Worm (Caenorhabditis elegans) whole organism, L1 larva: ENCODE results near the gene Y38C1BA.4.

Experiments
- C04F5.9 ChIP-seq: sonication (generic microtip); optimal IDR thresholded peaks from 2 replicates; lab custom pipeline; 2016; ENCODE audit warnings: missing genetic modification characterization, missing compliant biosample characterization
- C16A3.4 ChIP-seq: fragments of 150-350 bp; optimal IDR thresholded peaks from 2 replicates; lab custom pipeline; 2014; ENCODE audit warnings: missing biosample characterization, missing genetic modification characterization
- Y116A8C.19 ChIP-seq: sonication (generic microtip); optimal IDR thresholded peaks from 2 replicates; lab custom pipeline; 2016; ENCODE audit warnings: missing compliant biosample characterization, missing genetic modification characterization, borderline replicate concordance
- aly-2 ChIP-seq: fragments of 150-350 bp; optimal IDR thresholded peaks from 2 replicates; lab custom pipeline; 2014; ENCODE audit warnings: missing biosample characterization, missing genetic modification characterization
- ama-1 ChIP-seq: fragments of 150-350 bp; optimal IDR thresholded peaks from 2 replicates; lab custom pipeline; 2014
- ceh-88 ChIP-seq: fragments of 200-800 bp; sonication (Bioruptor generic); IDR thresholded peaks from 2 replicates; pipeline ENCODE4 v1.3.6; 2022; ENCODE audit warnings: missing genetic modification characterization, missing compliant biosample characterization
- ces-1 ChIP-seq: fragments of 150-350 bp; optimal IDR thresholded peaks from 2 replicates; lab custom pipeline; 2014; ENCODE audit warnings: missing biosample characterization, missing genetic modification reagents, missing genetic modification characterization
- dpl-1 ChIP-seq, 3 experiments: fragments of 150-350 bp in 2 of 3; sonication (generic microtip) in 1 of 3; optimal IDR thresholded peaks; 2 replicates each; lab custom pipeline; 2014 to 2017; ENCODE audit warnings: missing biosample characterization in 3 of 3, missing genetic modification characterization in 3 of 3, missing genetic modification reagents in 3 of 3
- efl-1 ChIP-seq, 4 experiments: fragments of 150-350 bp; optimal IDR thresholded peaks in 3 of 4; peaks in 1 of 4; 1 replicate in 1 of 4; 2 replicates in 3 of 4; lab custom pipeline; 2014; ENCODE audit warnings: missing biosample characterization in 2 of 4, missing genetic modification characterization in 2 of 4, missing genetic modification reagents in 2 of 4
- egl-13 ChIP-seq: sonication (generic microtip); optimal IDR thresholded peaks from 2 replicates; lab custom pipeline; 2016; ENCODE audit warnings: missing genotype, missing genetic modification reagents, missing genetic modification characterization, missing compliant biosample characterization
- elt-3 ChIP-seq, 6 experiments: fragments of 150-350 bp in 1 of 6; sonication (generic microtip); optimal IDR thresholded peaks; 2 replicates each; lab custom pipeline; 2017 to 2018; ENCODE audit warnings: missing biosample characterization in 6 of 6, missing genetic modification characterization in 6 of 6, inconsistent platforms in 1 of 6
- fkh-4 ChIP-seq: sonication (generic microtip); optimal IDR thresholded peaks from 2 replicates; lab custom pipeline; 2016; ENCODE audit warnings: missing compliant biosample characterization, missing genetic modification characterization, borderline replicate concordance
- grh-1 ChIP-seq: fragments of 200-800 bp; sonication (Bioruptor generic); IDR thresholded peaks from 2 replicates; pipeline ENCODE4 v1.3.6; 2022; ENCODE audit warnings: missing genetic modification reagents, missing genetic modification characterization, missing compliant biosample characterization
- hpl-2 ChIP-seq: fragments of 150-350 bp; optimal IDR thresholded peaks from 2 replicates; lab custom pipeline; 2014; ENCODE audit warnings: missing biosample characterization, missing genetic modification reagents, missing genetic modification characterization
- irx-1 ChIP-seq: sonication (generic microtip); optimal IDR thresholded peaks from 2 replicates; lab custom pipeline; 2016; ENCODE audit warnings: missing genetic modification characterization, missing compliant biosample characterization
- lin-13 ChIP-seq: fragments of 150-350 bp; optimal IDR thresholded peaks from 2 replicates; lab custom pipeline; 2014; ENCODE audit warnings: missing biosample characterization, missing genetic modification reagents, missing genetic modification characterization
- lin-14 ChIP-seq: fragments of 200-800 bp; sonication (Bioruptor generic); optimal IDR thresholded peaks from 2 replicates; lab custom pipeline; 2018; ENCODE audit warnings: mild to moderate bottlenecking, missing genetic modification characterization, moderate library complexity, missing compliant biosample characterization
- lin-35 ChIP-seq, 2 experiments: fragments of 150-350 bp; optimal IDR thresholded peaks; 2 replicates each; lab custom pipeline; 2014; ENCODE audit warnings: missing biosample characterization in 2 of 2, missing genetic modification characterization in 2 of 2, missing genetic modification reagents in 2 of 2
- lsy-2 ChIP-seq, 2 experiments: fragments of 150-350 bp; optimal IDR thresholded peaks; 2 replicates each; lab custom pipeline; 2014; ENCODE audit warnings: missing biosample characterization in 2 of 2, missing genetic modification characterization in 2 of 2
- mab-9 ChIP-seq: fragments of 200-800 bp; sonication (Bioruptor generic); IDR thresholded peaks from 2 replicates; pipeline ENCODE4 v1.3.6; 2022; ENCODE audit warnings: missing genetic modification reagents, missing genetic modification characterization, missing compliant biosample characterization
- mdl-1 ChIP-seq, 2 experiments: fragments of 150-350 bp; optimal IDR thresholded peaks; 2 replicates each; lab custom pipeline; 2014 to 2017; ENCODE audit warnings: missing biosample characterization in 2 of 2, missing genetic modification characterization in 2 of 2, inconsistent platforms in 1 of 2
- mef-2 ChIP-seq: fragments of 150-350 bp; optimal IDR thresholded peaks from 2 replicates; lab custom pipeline; 2014; ENCODE audit warnings: missing biosample characterization, missing genetic modification characterization
- nhr-11 ChIP-seq: fragments of 150-350 bp; optimal IDR thresholded peaks from 2 replicates; lab custom pipeline; 2014; ENCODE audit warnings: missing biosample characterization, missing genetic modification characterization
- nhr-19 ChIP-seq: fragments of 200-800 bp; sonication (Bioruptor generic); conservative IDR thresholded peaks from 2 replicates; pipeline ENCODE4 v1.3.6; 2022; ENCODE audit warnings: missing genetic modification characterization, missing compliant biosample characterization
- nhr-237 ChIP-seq: fragments of 150-350 bp; optimal IDR thresholded peaks from 2 replicates; lab custom pipeline; 2014; ENCODE audit warnings: missing biosample characterization, missing genetic modification characterization
- nhr-28 ChIP-seq: fragments of 150-350 bp; optimal IDR thresholded peaks from 2 replicates; lab custom pipeline; 2014; ENCODE audit warnings: missing biosample characterization, missing genetic modification characterization
- nhr-47 ChIP-seq: sonication (generic microtip); optimal IDR thresholded peaks from 2 replicates; lab custom pipeline; 2016; ENCODE audit warnings: mild to moderate bottlenecking, missing genetic modification characterization, moderate library complexity, missing compliant biosample characterization
- nhr-71 ChIP-seq: sonication (generic microtip); optimal IDR thresholded peaks from 2 replicates; lab custom pipeline; 2016; ENCODE audit warnings: mild to moderate bottlenecking, missing genetic modification characterization, moderate library complexity, missing compliant biosample characterization
- nhr-76 ChIP-seq: sonication (generic microtip); optimal IDR thresholded peaks from 2 replicates; lab custom pipeline; 2017; ENCODE audit warnings: missing biosample characterization, missing genetic modification characterization
- nhr-84 ChIP-seq: sonication (generic microtip); optimal IDR thresholded peaks from 2 replicates; lab custom pipeline; 2017; ENCODE audit warnings: missing biosample characterization, missing genetic modification characterization
- nhr-85 ChIP-seq: sonication (generic microtip); peaks from one replicate; lab custom pipeline; 2016; ENCODE audit warnings: missing genetic modification characterization, inconsistent platforms, missing compliant biosample characterization
- nhr-90 ChIP-seq: sonication (generic microtip); optimal IDR thresholded peaks from 2 replicates; lab custom pipeline; 2016; ENCODE audit warnings: mild to moderate bottlenecking, missing genetic modification characterization, missing compliant biosample characterization; ENCODE audit not compliant: poor library complexity
- pag-3 ChIP-seq: sonication (generic microtip); optimal IDR thresholded peaks from 2 replicates; lab custom pipeline; 2017; ENCODE audit warnings: missing genetic modification characterization, mild to moderate bottlenecking, missing compliant biosample characterization, antibody characterized with exemption, borderline replicate concordance; ENCODE audit not compliant: insufficient read depth
- pqm-1 ChIP-seq: sonication (generic microtip); optimal IDR thresholded peaks from 3 replicates; lab custom pipeline; 2017; ENCODE audit warnings: missing biosample characterization, missing genetic modification characterization
- skn-1 ChIP-seq: fragments of 150-350 bp; optimal IDR thresholded peaks from 2 replicates; lab custom pipeline; 2014; ENCODE audit warnings: missing biosample characterization, missing genetic modification characterization
- snpc-4 ChIP-seq: fragments of 150-350 bp; optimal IDR thresholded peaks from 2 replicates; lab custom pipeline; 2014; ENCODE audit warnings: missing biosample characterization, missing genetic modification characterization
- snu-23 ChIP-seq: sonication (generic microtip); optimal IDR thresholded peaks from 2 replicates; lab custom pipeline; 2016; ENCODE audit warnings: missing genetic modification characterization, missing compliant biosample characterization
- sptf-1 ChIP-seq: fragments of 150-350 bp; optimal IDR thresholded peaks from 2 replicates; lab custom pipeline; 2014; ENCODE audit warnings: missing biosample characterization, missing genetic modification characterization
- sup-37 ChIP-seq: fragments of 200-800 bp; sonication (Bioruptor generic); optimal IDR thresholded peaks from 2 replicates; lab custom pipeline; 2018; ENCODE audit warnings: mild to moderate bottlenecking, missing genetic modification characterization, missing compliant biosample characterization
- tlp-1 ChIP-seq: fragments of 150-350 bp; optimal IDR thresholded peaks from 2 replicates; lab custom pipeline; 2014; ENCODE audit warnings: missing biosample characterization, missing genetic modification characterization
- unc-130 ChIP-seq: fragments of 150-350 bp; optimal IDR thresholded peaks from 2 replicates; lab custom pipeline; 2017; ENCODE audit warnings: missing biosample characterization, missing genetic modification characterization, inconsistent platforms
- unc-62 ChIP-seq: fragments of 150-350 bp; optimal IDR thresholded peaks from 2 replicates; lab custom pipeline; 2014; ENCODE audit warnings: missing biosample characterization, missing genetic modification reagents, missing genetic modification characterization
- unc-98 ChIP-seq: fragments of 200-800 bp; sonication (Bioruptor generic); IDR thresholded peaks from 2 replicates; pipeline ENCODE4 v1.3.6; 2022; ENCODE audit warnings: missing genetic modification characterization, missing compliant biosample characterization
- vab-15 ChIP-seq: sonication (generic microtip); optimal IDR thresholded peaks from 2 replicates; lab custom pipeline; 2017; ENCODE audit warnings: missing genotype, mild to moderate bottlenecking, missing genetic modification characterization, missing compliant biosample characterization
- zip-4 ChIP-seq: fragments of 200-800 bp; sonication (Bioruptor generic); optimal IDR thresholded peaks from 2 replicates; lab custom pipeline; 2018; ENCODE audit warnings: mild to moderate bottlenecking, missing genetic modification characterization, moderate library complexity, missing compliant biosample characterization

The Y38C1BA.4 gene

ce11 chrIV:1818467-1819076, 3.1 kb upstream of the Y38C1BA.4 start:
- TF ChIP-seq ceh-88 (GFP tag; lab: Robert Waterston, UW) (no peak), snu-23 (GFP tag; lab: Kevin White, UChicago) (no peak), nhr-71 (no peak), lin-14 (GFP tag; lab: Kevin White, UChicago) (no peak), unc-130 (tag; lab: Kevin White, UChicago) (no peak), unc-62 (GFP tag; lab: Kevin White, UChicago) (no peak), efl-1 (optimal IDR thresholded peaks at IDR 0.05; lab: Kevin White, UChicago) (no peak), efl-1 (GFP tag; optimal IDR thresholded peaks at IDR 0.05 in 1 of 2; lab: Kevin White, UChicago) (no peak), snpc-4 (tag; lab: Kevin White, UChicago) (no peak)

DNA sequence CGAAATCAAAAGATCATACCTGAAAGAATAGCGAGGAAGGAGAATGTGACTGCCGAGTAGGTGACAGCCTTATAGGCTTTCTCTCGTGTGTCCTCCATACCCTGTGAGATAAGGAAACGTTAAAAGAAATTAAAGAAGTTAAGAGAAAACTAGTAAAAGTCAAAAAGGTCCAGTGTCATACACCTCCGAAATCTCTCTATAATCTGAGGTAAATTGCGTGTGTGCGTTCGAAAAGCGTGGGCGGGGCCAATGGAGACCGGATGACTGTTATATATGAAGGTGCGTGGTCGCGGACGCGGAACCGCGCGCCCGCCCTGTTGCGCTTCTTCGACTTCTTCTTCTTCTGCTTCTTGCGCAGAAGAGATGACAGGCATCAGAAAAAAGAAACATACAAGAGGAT, 1.5 kb upstream of the Y38C1BA.4 start, which contains the start of gene col-109:
Gene col-109 (minus strand): TSS at position 101 of the 400 bp plus-strand sequence.
- TF ChIP-seq nhr-84 (tag; lab: Kevin White, UChicago) = no peak
- no peak for TF ChIP-seq Y116A8C.19
- no peak for TF ChIP-seq snu-23 (GFP tag; lab: Kevin White, UChicago)
- TF ChIP-seq dpl-1 (GFP tag; optimal IDR thresholded peaks at IDR 0.05; lab: Kevin White, UChicago) = no peak
- TF ChIP-seq nhr-90 = no peak
- no peak for TF ChIP-seq snpc-4 (tag; lab: Kevin White, UChicago)
- TF ChIP-seq nhr-85 (tag; lab: Kevin White, UChicago) = no peak
- no peak for TF ChIP-seq unc-98
- TF ChIP-seq aly-2 (tag; lab: Kevin White, UChicago) = no peak
- no peak for TF ChIP-seq nhr-47
- no peak for TF ChIP-seq nhr-237 (tag; lab: Kevin White, UChicago)
- no peak for TF ChIP-seq nhr-19 (GFP tag; lab: Robert Waterston, UW)
- no peak for TF ChIP-seq nhr-28 (tag; lab: Kevin White, UChicago)
- no peak for TF ChIP-seq ama-1 (lab: Kevin White, UChicago)
- no peak for TF ChIP-seq hpl-2 (GFP tag; lab: Kevin White, UChicago)
- no peak for TF ChIP-seq tlp-1 (tag; lab: Kevin White, UChicago)
- no peak for TF ChIP-seq lin-35 (GFP tag; optimal IDR thresholded peaks at IDR 0.05; lab: Kevin White, UChicago)
- TF ChIP-seq C16A3.4 (tag; lab: Kevin White, UChicago) = no peak
- TF ChIP-seq, all 84 proteins: peak for 0

ce11 chrIV:1824065-1824531, 2.4 kb downstream of the Y38C1BA.4 start, which contains the start of gene cmk-1:
Gene cmk-1 (plus strand): TSS chrIV:1824481.
- TF ChIP-seq lin-14 (GFP tag; lab: Kevin White, UChicago) (peak; percentile 96), egl-13 (tag; lab: Kevin White, UChicago) (peak; percentile 77), grh-1 (GFP tag; lab: Robert Waterston, UW) (no peak), lin-13 (GFP tag; lab: Kevin White, UChicago) (no peak), C16A3.4 (tag; lab: Kevin White, UChicago) (no peak), snu-23 (GFP tag; lab: Kevin White, UChicago) (peak; percentile 66), mef-2 (no peak), nhr-11 (tag; lab: Kevin White, UChicago) (no peak), lin-35 (GFP tag; optimal IDR thresholded peaks at IDR 0.05; lab: Kevin White, UChicago) (peak in 1 of 2 experiments; percentile 30), vab-15 (no peak), mab-9 (GFP tag; lab: Robert Waterston, UW) (no peak), C04F5.9 (tag; lab: Kevin White, UChicago) (no peak), skn-1 (tag; lab: Kevin White, UChicago) (no peak), nhr-28 (tag; lab: Kevin White, UChicago) (no peak), ces-1 (GFP tag; lab: Kevin White, UChicago) (peak; percentile 38), nhr-76 (no peak), unc-62 (GFP tag; lab: Kevin White, UChicago) (no peak), unc-130 (tag; lab: Kevin White, UChicago) (no peak), irx-1 (tag; lab: Kevin White, UChicago) (no peak), sup-37 (no peak), pag-3 (tag; lab: Kevin White, UChicago) (peak; percentile 83), elt-3 (tag; optimal IDR thresholded peaks at IDR 0.05; lab: Kevin White, UChicago) (no peak), fkh-4 (tag; lab: Kevin White, UChicago) (no peak), pqm-1 (tag; lab: Kevin White, UChicago) (no peak), nhr-85 (tag; lab: Kevin White, UChicago) (no peak), mdl-1 (tag; optimal IDR thresholded peaks at IDR 0.05; lab: Kevin White, UChicago) (peak in 1 of 2 experiments; percentile 16), snpc-4 (tag; lab: Kevin White, UChicago) (no peak), zip-4 (GFP tag; lab: Kevin White, UChicago) (no peak), lsy-2 (tag; optimal IDR thresholded peaks at IDR 0.05; lab: Kevin White, UChicago) (peak; percentile 43 to 62), dpl-1 (GFP tag; optimal IDR thresholded peaks at IDR 0.05; lab: Kevin White, UChicago) (peak in 1 of 3 experiments; percentile 21), ceh-88 (GFP tag; lab: Robert Waterston, UW) (no peak), aly-2 (tag; lab: Kevin White, UChicago) (no peak), Y116A8C.19 (no peak), sptf-1 (tag; lab: Kevin White, UChicago) (no peak)
